Worm (Caenorhabditis elegans): Measurements from ENCODE around the gene C30H6.12.

C30H6.12 gene

ce11 chrIV:17346599-17347218 lies 36.4 kb upstream of the C30H6.12 start, which contains the start of the genes clec-197 and clec-198:
Gene clec-197 (minus strand): TSS chrIV:17346699.
Gene clec-198 (plus strand): TSS chrIV:17347168.
- TF ChIP-seq med-1 (GFP tag; optimal IDR thresholded peaks at IDR 0.05; ENCODE audit: insufficient read depth) (no peak), ref-1 (GFP tag; conservative IDR thresholded peaks at IDR 0.05) (no peak), ztf-29 (GFP tag; IDR thresholded peaks at IDR 0.05) (no peak), T22C8.4 (GFP tag; IDR thresholded peaks at IDR 0.05) (no peak), ztf-23 (GFP tag; IDR thresholded peaks at IDR 0.05) (no peak), flt-1 (GFP tag; IDR thresholded peaks at IDR 0.05) (no peak), tab-1 (GFP tag; IDR thresholded peaks at IDR 0.05) (no peak), klf-2 (GFP tag; conservative IDR thresholded peaks at IDR 0.05) (no peak), cog-1 (tag; optimal IDR thresholded peaks at IDR 0.05) (no peak)

- TF ChIP-seq ztf-29 (GFP tag; IDR thresholded peaks at IDR 0.05): no peak
- TF ChIP-seq med-1 (GFP tag; optimal IDR thresholded peaks at IDR 0.05; ENCODE audit: insufficient read depth): no peak
- no peak for TF ChIP-seq T22C8.4 (GFP tag; IDR thresholded peaks at IDR 0.05)
- no peak for TF ChIP-seq ref-1 (GFP tag; conservative IDR thresholded peaks at IDR 0.05)
- TF ChIP-seq cog-1 (tag; optimal IDR thresholded peaks at IDR 0.05): no peak
- TF ChIP-seq tab-1 (GFP tag; IDR thresholded peaks at IDR 0.05): no peak
- no peak for TF ChIP-seq flt-1 (GFP tag; IDR thresholded peaks at IDR 0.05)
- TF ChIP-seq ztf-23 (GFP tag; IDR thresholded peaks at IDR 0.05): no peak
- no peak for TF ChIP-seq klf-2 (GFP tag; conservative IDR thresholded peaks at IDR 0.05)
Observed at ce11 chrIV:17351586-17351985, 31.6 kb upstream of the C30H6.12 start, which contains the start of gene clec-199. Gene clec-199 (plus strand): TSS chrIV:17351886.

ce11 chrIV:17361143-17361542 lies 22.0 kb upstream of the C30H6.12 start, which contains the start of gene clec-202:
Gene clec-202 (plus strand): TSS chrIV:17361443.
- TF ChIP-seq ztf-23 (GFP tag; IDR thresholded peaks at IDR 0.05) (no peak), ref-1 (GFP tag; conservative IDR thresholded peaks at IDR 0.05) (no peak)

DNA sequence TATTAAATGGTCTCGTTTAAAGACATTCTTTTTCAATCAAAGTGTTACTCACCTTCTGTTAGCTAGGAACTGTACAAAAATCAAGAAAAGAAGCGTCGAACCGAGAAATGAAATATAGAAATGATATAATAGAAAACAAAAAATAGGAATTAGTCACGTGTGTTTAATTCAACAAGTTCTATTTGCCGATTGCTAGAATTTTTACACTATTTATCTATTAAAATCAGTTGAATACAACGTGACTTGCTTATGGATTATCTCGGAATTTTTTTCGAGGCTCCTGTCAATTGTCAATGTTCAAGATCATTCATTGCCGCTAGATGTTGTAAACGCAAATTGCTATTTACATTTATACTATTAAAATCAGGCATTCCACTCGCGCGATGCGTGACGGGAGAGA lies 15.9 kb upstream of the C30H6.12 start, which contains the start of gene zipt-17:
Gene zipt-17, minus strand, starts transcription at position 101 of the 400 bp plus-strand sequence.
- TF ChIP-seq tab-1 (GFP tag; IDR thresholded peaks at IDR 0.05) (no peak), ztf-23 (GFP tag; IDR thresholded peaks at IDR 0.05) (no peak), ref-1 (GFP tag; conservative IDR thresholded peaks at IDR 0.05) (no peak)

DNA sequence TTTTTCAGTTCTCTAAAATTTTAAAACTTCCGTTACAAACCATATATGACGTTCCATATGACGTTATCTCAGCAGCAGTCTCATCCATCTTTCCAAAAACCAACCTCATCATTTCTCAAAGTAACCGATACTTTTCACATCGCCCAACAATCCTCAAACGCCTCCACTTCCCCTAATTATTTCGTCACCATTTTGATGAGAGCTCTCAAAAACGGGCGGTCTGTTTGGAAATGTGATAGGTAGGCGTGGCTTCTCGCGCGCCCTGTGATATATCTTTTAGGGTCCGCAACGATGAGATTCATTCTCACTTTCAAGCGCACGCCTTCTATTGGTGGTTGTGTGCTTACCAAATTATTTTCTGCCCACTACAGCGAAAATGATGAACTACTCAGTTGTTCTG lies 14.9 kb upstream of the C30H6.12 start, which contains the start of gene trh-1:
Gene trh-1, plus strand, starts transcription at position 301 of the 400 bp plus-strand sequence.
- TF ChIP-seq klf-2 (GFP tag; conservative IDR thresholded peaks at IDR 0.05) (no peak), med-1 (GFP tag; optimal IDR thresholded peaks at IDR 0.05; ENCODE audit: insufficient read depth) (no peak), flt-1 (GFP tag; IDR thresholded peaks at IDR 0.05) (no peak), T22C8.4 (GFP tag; IDR thresholded peaks at IDR 0.05) (no peak), ztf-29 (GFP tag; IDR thresholded peaks at IDR 0.05) (no peak), ztf-23 (GFP tag; IDR thresholded peaks at IDR 0.05) (no peak), cog-1 (tag; optimal IDR thresholded peaks at IDR 0.05) (no peak), ref-1 (GFP tag; conservative IDR thresholded peaks at IDR 0.05) (no peak), tab-1 (GFP tag; IDR thresholded peaks at IDR 0.05) (no peak)

DNA sequence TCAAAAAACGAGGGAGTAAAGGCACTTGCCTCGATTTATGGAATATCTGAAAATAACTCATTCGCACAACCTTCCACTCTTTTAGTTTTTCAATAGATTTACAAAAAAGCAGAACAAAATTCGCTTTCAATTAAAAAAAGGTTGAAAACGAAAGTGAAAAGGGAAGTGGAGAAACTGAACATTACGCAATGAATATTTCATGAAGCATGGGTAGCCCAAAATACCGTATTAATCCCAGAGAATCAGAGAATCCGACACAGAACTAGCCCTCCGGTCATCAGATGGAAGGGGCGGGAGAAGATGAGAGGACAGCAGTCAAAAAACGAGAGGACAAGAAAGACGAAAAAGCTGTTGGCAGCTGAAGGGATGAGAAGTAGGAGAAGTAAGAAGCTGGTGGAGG lies 11.7 kb upstream of the C30H6.12 start, which contains the start of gene C30H6.5:
Gene C30H6.5, plus strand, starts transcription at position 301 of the 400 bp plus-strand sequence.
- no peak for TF ChIP-seq med-1 (GFP tag; optimal IDR thresholded peaks at IDR 0.05; ENCODE audit: insufficient read depth)
- no peak for TF ChIP-seq ref-1 (GFP tag; conservative IDR thresholded peaks at IDR 0.05)
- no peak for TF ChIP-seq T22C8.4 (GFP tag; IDR thresholded peaks at IDR 0.05)
- no peak for TF ChIP-seq klf-2 (GFP tag; conservative IDR thresholded peaks at IDR 0.05)

DNA sequence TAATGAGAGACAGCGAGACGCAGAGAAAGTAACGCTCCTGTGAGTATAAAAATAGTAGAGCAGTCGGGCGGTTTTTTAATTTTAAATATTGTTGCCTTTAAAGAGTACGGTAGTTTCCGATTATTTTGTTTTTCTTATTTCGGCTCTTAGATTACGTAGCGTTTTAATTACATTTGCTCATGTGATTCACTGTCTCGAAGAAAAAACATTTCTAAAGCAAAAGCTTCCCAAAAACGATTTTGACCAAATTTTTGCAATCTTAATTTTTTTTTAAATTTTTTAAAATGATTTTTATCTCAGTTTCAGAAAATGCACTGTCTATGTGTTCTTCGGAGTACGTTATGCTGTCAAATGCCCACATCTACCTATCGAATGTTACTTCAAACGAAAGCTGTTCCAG lies 7.0 kb upstream of the C30H6.12 start, which contains the start of gene haf-1:
Gene haf-1, plus strand, starts transcription at position 301 of the 400 bp plus-strand sequence.
- TF ChIP-seq ztf-23 (GFP tag; IDR thresholded peaks at IDR 0.05) (no peak), med-1 (GFP tag; optimal IDR thresholded peaks at IDR 0.05; ENCODE audit: insufficient read depth) (no peak), ztf-29 (GFP tag; IDR thresholded peaks at IDR 0.05) (no peak), klf-2 (GFP tag; conservative IDR thresholded peaks at IDR 0.05) (no peak)

ce11 chrIV:17380061-17380680 lies 3.0 kb upstream of the C30H6.12 start, which contains the start of the genes C30H6.9 and dlat-2:
Gene C30H6.9 (minus strand): TSS chrIV:17380170.
Gene dlat-2 (plus strand): TSS chrIV:17380626.
- no peak for TF ChIP-seq ztf-29 (GFP tag; IDR thresholded peaks at IDR 0.05)
- no peak for TF ChIP-seq ref-1 (GFP tag; conservative IDR thresholded peaks at IDR 0.05)
- TF ChIP-seq T22C8.4 (GFP tag; IDR thresholded peaks at IDR 0.05): no peak
- no peak for TF ChIP-seq flt-1 (GFP tag; IDR thresholded peaks at IDR 0.05)
- TF ChIP-seq klf-2 (GFP tag; conservative IDR thresholded peaks at IDR 0.05): no peak
- no peak for TF ChIP-seq med-1 (GFP tag; optimal IDR thresholded peaks at IDR 0.05; ENCODE audit: insufficient read depth)
- TF ChIP-seq tab-1 (GFP tag; IDR thresholded peaks at IDR 0.05): no peak
- no peak for TF ChIP-seq ztf-23 (GFP tag; IDR thresholded peaks at IDR 0.05)
- TF ChIP-seq cog-1 (tag; optimal IDR thresholded peaks at IDR 0.05): no peak

DNA sequence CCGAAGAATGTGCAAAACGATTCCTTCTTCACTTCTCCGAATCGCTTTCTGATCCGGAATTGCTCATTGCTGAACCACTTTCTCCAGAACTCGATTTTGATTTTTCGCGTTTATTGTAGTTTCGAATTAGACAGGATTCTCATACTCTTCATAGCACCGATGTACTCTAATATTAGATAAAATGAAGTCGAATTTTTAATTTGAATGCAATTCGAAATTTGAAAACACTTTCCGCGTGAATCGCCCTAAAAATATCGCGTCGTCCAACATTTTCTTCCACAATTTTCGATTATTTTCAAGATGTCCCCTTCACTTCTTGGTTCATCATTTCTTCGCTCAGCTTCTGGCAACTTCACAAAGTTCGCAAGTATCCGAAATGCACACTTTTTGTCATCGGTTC lies 1.1 kb upstream of the C30H6.12 start, which contains the start of gene C30H6.8:
Gene C30H6.8, plus strand, starts transcription at position 301 of the 400 bp plus-strand sequence.
- TF ChIP-seq tab-1 (GFP tag; IDR thresholded peaks at IDR 0.05) (no peak), ztf-29 (GFP tag; IDR thresholded peaks at IDR 0.05) (no peak), ztf-23 (GFP tag; IDR thresholded peaks at IDR 0.05) (no peak), T22C8.4 (GFP tag; IDR thresholded peaks at IDR 0.05) (no peak), cog-1 (tag; optimal IDR thresholded peaks at IDR 0.05) (no peak), klf-2 (GFP tag; conservative IDR thresholded peaks at IDR 0.05) (no peak), med-1 (GFP tag; optimal IDR thresholded peaks at IDR 0.05; ENCODE audit: insufficient read depth) (no peak), flt-1 (GFP tag; IDR thresholded peaks at IDR 0.05) (no peak)

Measured in whole organism, midembryonic.